Fruit fly (Drosophila melanogaster) whole organism, pupa: Measurements from ENCODE around the gene escl.

Experiments used
- CG32121 ChIP-seq: fragments of 200-800 bp; sonication (Bioruptor generic); IDR thresholded peaks from 2 replicates; pipeline ENCODE4 v1.3.6; 2022; ENCODE audit warnings: missing biosample characterization, missing genetic modification characterization
- CG8159 ChIP-seq: fragments of 200-800 bp; sonication (Bioruptor generic); optimal IDR thresholded peaks from 3 replicates; lab custom pipeline; 2018; ENCODE audit warnings: missing biosample characterization, mild to moderate bottlenecking, missing genetic modification characterization, moderate library complexity
- Pif1A ChIP-seq: fragments of 200-800 bp; sonication (Bioruptor generic); optimal IDR thresholded peaks from 3 replicates; lab custom pipeline; 2016; ENCODE audit warnings: missing biosample characterization, missing genetic modification characterization

dm6 chr2L:11943829-11944228 is 46.9 kb upstream of the escl start, which contains the start of gene Crys:
- no peak for TF ChIP-seq CG32121 (GFP tag; lab: Robert Waterston, UW)
- TF ChIP-seq Pif1A: no peak
- TF ChIP-seq CG8159: no peak
